Worm (Caenorhabditis elegans): Measurements from ENCODE around the gene pat-6.

- TF ChIP-seq ahr-1 (tag; optimal IDR thresholded peaks at IDR 0.05) (no peak), sox-4 (tag; optimal IDR thresholded peaks at IDR 0.05) (no peak), nhr-11 (tag; optimal IDR thresholded peaks at IDR 0.05) (no peak), pag-3 (tag; optimal IDR thresholded peaks at IDR 0.05; ENCODE audit: borderline replicate concordance) (no peak), tbx-2 (tag; optimal IDR thresholded peaks at IDR 0.05) (no peak)
These were observed 23.7 kb downstream of the pat-6 start, which contains the start of the genes fnta-1 and cogc-8 for ce11 chrIV:240257-240754.
